Fruit fly (Drosophila melanogaster) whole organism, embryonic: ENCODE measurements around the gene Ccn.
A peak's percentile ranks its signal among the peaks of the same experiment; 100 is the strongest.

ENCODE experiments used
- Abd-B ChIP-seq: fragments of 200-800 bp; sonication (Bioruptor generic); optimal IDR thresholded peaks from 2 replicates; lab custom pipeline; 2018; ENCODE audit warnings: missing biosample characterization, mild to moderate bottlenecking, missing genetic modification characterization, moderate library complexity
- CG10209 ChIP-seq: fragments of 200-800 bp; sonication (Bioruptor generic); optimal IDR thresholded peaks from 3 replicates; lab custom pipeline; 2017; ENCODE audit warnings: missing biosample characterization, mild to moderate bottlenecking, missing genetic modification characterization, missing genetic modification reagents
- CG13296 ChIP-seq: fragments of 200-800 bp; sonication (Bioruptor generic); optimal IDR thresholded peaks from 3 replicates; lab custom pipeline; 2018; ENCODE audit warnings: missing biosample characterization, mild to moderate bottlenecking, missing genetic modification characterization
- CG14860 ChIP-seq: fragments of 200-800 bp; sonication (Bioruptor generic); IDR thresholded peaks from 3 replicates; pipeline ENCODE4 v1.3.6; 2022; ENCODE audit warnings: missing biosample characterization, missing genetic modification characterization; ENCODE audit not compliant: partially characterized antibody
- CG15514 ChIP-seq: fragments of 200-800 bp; sonication (Bioruptor generic); optimal IDR thresholded peaks from 3 replicates; lab custom pipeline; 2017; ENCODE audit warnings: missing biosample characterization, missing genetic modification characterization, mild to moderate bottlenecking, moderate library complexity, missing genetic modification reagents
- CG2875 ChIP-seq: fragments of 200-800 bp; sonication (Bioruptor generic); optimal IDR thresholded peaks from 2 replicates; lab custom pipeline; 2017; ENCODE audit warnings: missing biosample characterization, mild to moderate bottlenecking, missing genetic modification characterization, missing genetic modification reagents
- CG34376 ChIP-seq: fragments of 200-800 bp; sonication (Bioruptor generic); optimal IDR thresholded peaks from 2 replicates; lab custom pipeline; 2018; ENCODE audit warnings: missing biosample characterization, mild to moderate bottlenecking, missing genetic modification characterization
- CG4282 ChIP-seq: fragments of 200-800 bp; sonication (Bioruptor generic); optimal IDR thresholded peaks from 2 replicates; lab custom pipeline; 2016; ENCODE audit warnings: missing biosample characterization, missing genetic modification characterization
- CG4424 ChIP-seq: fragments of 200-800 bp; sonication (Bioruptor generic); optimal IDR thresholded peaks from 3 replicates; lab custom pipeline; 2016; ENCODE audit warnings: missing biosample characterization, missing genetic modification characterization
- CG4707 ChIP-seq: fragments of 200-800 bp; sonication (Bioruptor generic); optimal IDR thresholded peaks from 2 replicates; lab custom pipeline; 2018; ENCODE audit warnings: missing biosample characterization, mild to moderate bottlenecking, missing genetic modification characterization, moderate library complexity
- CG6175 ChIP-seq: fragments of 200-800 bp; sonication (Bioruptor generic); IDR thresholded peaks from 3 replicates; pipeline ENCODE4 v1.3.6; 2022; ENCODE audit warnings: missing biosample characterization, missing genetic modification characterization
- CG6683 ChIP-seq: fragments of 200-800 bp; sonication (Bioruptor generic); optimal IDR thresholded peaks from 2 replicates; lab custom pipeline; 2017; ENCODE audit warnings: missing biosample characterization, mild to moderate bottlenecking, missing genetic modification characterization, missing genetic modification reagents
- CG6689 ChIP-seq: fragments of 200-800 bp; sonication (Bioruptor generic); IDR thresholded peaks from 2 replicates; pipeline ENCODE4 v1.3.6; 2022; ENCODE audit warnings: missing biosample characterization, missing genetic modification characterization
- CG6854 ChIP-seq: fragments of 200-800 bp; sonication (Bioruptor generic); optimal IDR thresholded peaks from 3 replicates; lab custom pipeline; 2017; ENCODE audit warnings: missing biosample characterization, mild to moderate bottlenecking, missing genetic modification characterization
- CG7928 ChIP-seq: fragments of 200-800 bp; sonication (Bioruptor generic); optimal IDR thresholded peaks from 2 replicates; lab custom pipeline; 2017; ENCODE audit warnings: missing biosample characterization, mild to moderate bottlenecking, missing genetic modification characterization
- CG7963 ChIP-seq: fragments of 200-800 bp; sonication (Bioruptor generic); IDR thresholded peaks from 3 replicates; pipeline ENCODE4 v1.3.6; 2022; ENCODE audit warnings: missing biosample characterization, missing genetic modification characterization; ENCODE audit not compliant: partially characterized antibody
- CG7987 ChIP-seq: fragments of 200-800 bp; sonication (Bioruptor generic); optimal IDR thresholded peaks from 2 replicates; lab custom pipeline; 2018; ENCODE audit warnings: missing biosample characterization, mild to moderate bottlenecking, missing genetic modification characterization, moderate library complexity
- CG8924 ChIP-seq: fragments of 200-800 bp; optimal IDR thresholded peaks from 3 replicates; lab custom pipeline; 2019; ENCODE audit warnings: missing biosample characterization, mild to moderate bottlenecking, missing genetic modification characterization, moderate library complexity
- CTCF ChIP-seq: fragments of 200-800 bp; sonication (Bioruptor generic); optimal IDR thresholded peaks from 2 replicates; lab custom pipeline; 2017; ENCODE audit warnings: missing biosample characterization, mild to moderate bottlenecking, missing genetic modification characterization, moderate library complexity
- Dfd ChIP-seq, 2 experiments: fragments of >200 bp; optimal IDR thresholded peaks; 2 replicates each; lab custom pipeline; 2017; ENCODE audit warnings: missing biosample characterization in 2 of 2, missing genetic modification characterization in 2 of 2
- HHEX ChIP-seq: fragments of 200-800 bp; sonication (Bioruptor generic); optimal IDR thresholded peaks from 3 replicates; lab custom pipeline; 2017; ENCODE audit warnings: missing biosample characterization, mild to moderate bottlenecking, missing genetic modification characterization, missing genetic modification reagents
- Lpt ChIP-seq: fragments of >200 bp; optimal IDR thresholded peaks from 2 replicates; lab custom pipeline; 2018; ENCODE audit warnings: missing biosample characterization, missing genetic modification characterization
- Max ChIP-seq: fragments of 200-800 bp; sonication (Bioruptor generic); optimal IDR thresholded peaks from 2 replicates; lab custom pipeline; 2016; ENCODE audit warnings: missing biosample characterization, mild to moderate bottlenecking, missing genetic modification characterization
- Med ChIP-seq: fragments of 200-800 bp; sonication (Bioruptor generic); peaks from one replicate; lab custom pipeline; 2016; ENCODE audit warnings: missing biosample characterization, missing genetic modification characterization, mild to moderate bottlenecking, inconsistent platforms, moderate library complexity
- NK7.1 ChIP-seq: fragments of 200-800 bp; sonication (Bioruptor generic); optimal IDR thresholded peaks from 3 replicates; lab custom pipeline; 2016; ENCODE audit warnings: missing biosample characterization, missing genetic modification characterization
- Opbp ChIP-seq: fragments of 200-800 bp; sonication (Bioruptor generic); IDR thresholded peaks from 3 replicates; pipeline ENCODE4 v1.3.6; 2022; ENCODE audit warnings: missing biosample characterization, missing genetic modification characterization; ENCODE audit not compliant: partially characterized antibody
- Pdp1 ChIP-seq, 2 experiments: fragments of 200-800 bp; sonication (Bioruptor generic); optimal IDR thresholded peaks; 3 replicates each; lab custom pipeline; 2016; ENCODE audit warnings: missing biosample characterization in 2 of 2, missing genetic modification characterization in 2 of 2, mild to moderate bottlenecking in 1 of 2, moderate library complexity in 1 of 2
- Rfx ChIP-seq: fragments of 200-800 bp; sonication (Bioruptor generic); IDR thresholded peaks from 2 replicates; pipeline ENCODE4 v1.3.6; 2022; ENCODE audit warnings: missing biosample characterization, missing genetic modification characterization
- Stat92E ChIP-seq, 3 experiments: fragments of >200 bp in 2 of 3; fragments of 200-800 bp in 1 of 3; sonication (Bioruptor generic) in 1 of 3; optimal IDR thresholded peaks; 2 replicates each; lab custom pipeline; 2017 to 2019; ENCODE audit warnings: missing biosample characterization in 3 of 3, missing genetic modification characterization in 3 of 3, mild to moderate bottlenecking in 1 of 3, moderate library complexity in 1 of 3
- ash1 ChIP-seq: fragments of 200-800 bp; sonication (Bioruptor generic); optimal IDR thresholded peaks from 2 replicates; lab custom pipeline; 2018; ENCODE audit warnings: missing biosample characterization, mild to moderate bottlenecking, missing genetic modification characterization
- bowl ChIP-seq: fragments of 200-800 bp; sonication (Bioruptor generic); IDR thresholded peaks from 2 replicates; pipeline ENCODE4 v1.3.6; 2022; ENCODE audit warnings: missing biosample characterization, missing genetic modification characterization
- cad ChIP-seq: fragments of >200 bp; optimal IDR thresholded peaks from 2 replicates; lab custom pipeline; 2017; ENCODE audit warnings: missing biosample characterization, missing genetic modification characterization
- crol ChIP-seq: fragments of 200-800 bp; sonication (Bioruptor generic); IDR thresholded peaks from 2 replicates; pipeline ENCODE4 v1.3.6; 2022; ENCODE audit warnings: missing biosample characterization, missing genetic modification characterization
- dmrt99B ChIP-seq: fragments of 200-800 bp; sonication (Bioruptor generic); optimal IDR thresholded peaks from 2 replicates; lab custom pipeline; 2018; ENCODE audit warnings: missing biosample characterization, mild to moderate bottlenecking, missing genetic modification characterization, moderate library complexity
- exex ChIP-seq: fragments of 200-800 bp; sonication (Bioruptor generic); optimal IDR thresholded peaks from 4 replicates; lab custom pipeline; 2018; ENCODE audit warnings: missing biosample characterization, mild to moderate bottlenecking, missing genetic modification characterization, moderate library complexity
- fd64A ChIP-seq: fragments of 200-800 bp; sonication (Bioruptor generic); optimal IDR thresholded peaks from 3 replicates; lab custom pipeline; 2018; ENCODE audit warnings: missing biosample characterization, mild to moderate bottlenecking, missing genetic modification characterization
- gce ChIP-seq: fragments of 200-800 bp; sonication (Bioruptor generic); IDR thresholded peaks from 3 replicates; pipeline ENCODE4 v1.3.6; 2022; ENCODE audit warnings: missing biosample characterization, missing genetic modification characterization
- gcm ChIP-seq: fragments of 200-800 bp; sonication (Bioruptor generic); optimal IDR thresholded peaks from 2 replicates; lab custom pipeline; 2019; ENCODE audit warnings: missing biosample characterization, mild to moderate bottlenecking, missing genetic modification characterization, moderate library complexity
- hb ChIP-seq: fragments of 200-800 bp; sonication (Bioruptor generic); IDR thresholded peaks from 3 replicates; pipeline ENCODE4 v1.3.6; 2022; ENCODE audit warnings: missing biosample characterization, missing genetic modification characterization; ENCODE audit not compliant: partially characterized antibody
- luna ChIP-seq: fragments of 200-800 bp; sonication (Bioruptor generic); optimal IDR thresholded peaks from 2 replicates; lab custom pipeline; 2016; ENCODE audit warnings: missing biosample characterization, missing genetic modification characterization
- mirr ChIP-seq: fragments of 200-800 bp; sonication (Bioruptor generic); optimal IDR thresholded peaks from 3 replicates; lab custom pipeline; 2018; ENCODE audit warnings: missing biosample characterization, mild to moderate bottlenecking, missing genetic modification characterization
- odd ChIP-seq: fragments of 200-800 bp; sonication (Bioruptor generic); optimal IDR thresholded peaks from 2 replicates; lab custom pipeline; 2017; ENCODE audit warnings: missing biosample characterization, mild to moderate bottlenecking, missing genetic modification characterization
- otp ChIP-seq: fragments of 200-800 bp; sonication (Bioruptor generic); IDR thresholded peaks from 3 replicates; pipeline ENCODE4, ENCODE4 v1.3.6; 2022; ENCODE audit warnings: missing biosample characterization, missing genetic modification characterization
- pnt ChIP-seq: fragments of 200-800 bp; sonication (Bioruptor generic); optimal IDR thresholded peaks from 3 replicates; lab custom pipeline; 2016; ENCODE audit warnings: missing biosample characterization, missing genetic modification characterization
- psq ChIP-seq: fragments of 200-800 bp; sonication (Bioruptor generic); optimal IDR thresholded peaks from 2 replicates; lab custom pipeline; 2017; ENCODE audit warnings: missing biosample characterization, missing genetic modification characterization
- schlank ChIP-seq: fragments of 200-800 bp; sonication (Bioruptor generic); optimal IDR thresholded peaks from 2 replicates; lab custom pipeline; 2018; ENCODE audit warnings: missing biosample characterization, mild to moderate bottlenecking, missing genetic modification characterization
- scrt ChIP-seq: fragments of 200-800 bp; sonication (Bioruptor generic); optimal IDR thresholded peaks from 2 replicates; lab custom pipeline; 2018; ENCODE audit warnings: missing biosample characterization, mild to moderate bottlenecking, missing genetic modification characterization, moderate library complexity
- sd ChIP-seq: fragments of 200-800 bp; sonication (Bioruptor generic); optimal IDR thresholded peaks from 3 replicates; lab custom pipeline; 2018; ENCODE audit warnings: missing biosample characterization, mild to moderate bottlenecking, missing genetic modification characterization, moderate library complexity
- seq ChIP-seq: fragments of 200-800 bp; sonication (Bioruptor generic); IDR thresholded peaks from 2 replicates; pipeline ENCODE4 v1.3.6; 2022; ENCODE audit warnings: missing biosample characterization, missing genetic modification characterization
- toy ChIP-seq: fragments of 200-800 bp; sonication (Bioruptor generic); IDR thresholded peaks from 2 replicates; pipeline ENCODE4 v1.3.6; 2022; ENCODE audit warnings: missing biosample characterization, missing genetic modification characterization

Ccn gene

dm6 chr3L:17655837-17656308 lies 33.9 kb upstream of the Ccn start (continued):
- peak; percentile 5 for TF ChIP-seq psq (GFP tag; lab: Kevin White, UChicago)
- TF ChIP-seq CG4282 = peak; percentile 6
- peak; percentile 48; the same call in 2 of the 3 replicates for TF ChIP-seq CG14860 (GFP tag; lab: Robert Waterston, UW)
- TF ChIP-seq gce (GFP tag; lab: Robert Waterston, UW) = no peak
- TF ChIP-seq sd (tag; lab: Kevin White, UChicago) = peak; percentile 35
- peak; percentile 60; the same call in 1 of the 2 replicates for TF ChIP-seq bowl (GFP tag; lab: Robert Waterston, UW)
- peak; percentile 37 for TF ChIP-seq cad (GFP tag; lab: Kevin White, UChicago)
- peak; percentile 70 for TF ChIP-seq HHEX
- 0 out of 3 replicates have a peak, but pooled peaks have one; percentile 19 for TF ChIP-seq CG6175 (GFP tag; lab: Robert Waterston, UW)
- no peak for TF ChIP-seq Opbp
- peak; percentile 55 for TF ChIP-seq CG6854 (GFP tag; lab: Kevin White, UChicago)
- peak; percentile 47 for TF ChIP-seq exex (tag; lab: Kevin White, UChicago)
- peak; percentile 17 for TF ChIP-seq CG4707
- peak; percentile 18 for TF ChIP-seq ash1 (GFP tag; lab: Kevin White, UChicago)
- peak; percentile 22 for TF ChIP-seq schlank
- no peak for TF ChIP-seq Lpt (GFP tag; lab: Kevin White, UChicago)
- no peak for TF ChIP-seq Dfd (GFP tag; optimal IDR thresholded peaks at IDR 0.05; lab: Kevin White, UChicago)
- TF ChIP-seq dmrt99B (tag; lab: Kevin White, UChicago) = peak; percentile 26
- no peak for TF ChIP-seq CG7963 (GFP tag; lab: Robert Waterston, UW)
- TF ChIP-seq CG2875 = no peak
- peak; percentile 42 for TF ChIP-seq scrt (GFP tag; lab: Kevin White, UChicago)
- TF ChIP-seq toy (GFP tag; lab: Robert Waterston, UW) = no peak
- no peak for TF ChIP-seq Max (GFP tag; lab: Kevin White, UChicago)
- TF ChIP-seq CG34376 = peak; percentile 76
- no peak for TF ChIP-seq CG4424
- peak in 1 of 2 experiments; percentile 36 for TF ChIP-seq Pdp1 (GFP tag; optimal IDR thresholded peaks at IDR 0.05; lab: Kevin White, UChicago)
- peak; percentile 76 for TF ChIP-seq fd64A (GFP tag; lab: Kevin White, UChicago)
- no peak for TF ChIP-seq Stat92E (GFP tag; optimal IDR thresholded peaks at IDR 0.05; lab: Kevin White, UChicago)
- TF ChIP-seq mirr = peak; percentile 53
- TF ChIP-seq otp (GFP tag; lab: Robert Waterston, UW) = 0 out of 3 replicates have a peak, but pooled peaks have one; percentile 32
- TF ChIP-seq CG13296 (GFP tag; lab: Kevin White, UChicago) = peak; percentile 67
- TF ChIP-seq NK7.1 = no peak
- peak; percentile 55 for TF ChIP-seq CG6683 (GFP tag; lab: Kevin White, UChicago)
- TF ChIP-seq gcm = no peak
- TF ChIP-seq luna (GFP tag; lab: Kevin White, UChicago) = no peak
- TF ChIP-seq Abd-B = no peak
- TF ChIP-seq CG6689 = no peak
- TF ChIP-seq odd (GFP tag; lab: Kevin White, UChicago) = peak; percentile 64
- TF ChIP-seq CG8924 = peak; percentile 13
- TF ChIP-seq Med (GFP tag; lab: Kevin White, UChicago) = peak; percentile 89
- TF ChIP-seq CG7987 (GFP tag; lab: Kevin White, UChicago) = peak; percentile 60
- TF ChIP-seq CG7928 (GFP tag; lab: Kevin White, UChicago) = no peak
- peak; percentile 50; the same call in 1 of the 2 replicates for TF ChIP-seq Rfx (GFP tag; lab: Robert Waterston, UW)
- TF ChIP-seq CG10209 (GFP tag; lab: Kevin White, UChicago) = peak; percentile 46
- peak; percentile 54; the same call in 1 of the 2 replicates for TF ChIP-seq seq (GFP tag; lab: Robert Waterston, UW)
- TF ChIP-seq crol (GFP tag; lab: Robert Waterston, UW) = peak; percentile 89
- no peak for TF ChIP-seq pnt (GFP tag; lab: Kevin White, UChicago)
- TF ChIP-seq CTCF = peak; percentile 66
- TF ChIP-seq CG15514 (GFP tag; lab: Kevin White, UChicago) = peak; percentile 70
- TF ChIP-seq hb (GFP tag; lab: Robert Waterston, UW) = no peak
